Fruit fly (Drosophila melanogaster): ENCODE results near the gene CG44837.

DNA sequence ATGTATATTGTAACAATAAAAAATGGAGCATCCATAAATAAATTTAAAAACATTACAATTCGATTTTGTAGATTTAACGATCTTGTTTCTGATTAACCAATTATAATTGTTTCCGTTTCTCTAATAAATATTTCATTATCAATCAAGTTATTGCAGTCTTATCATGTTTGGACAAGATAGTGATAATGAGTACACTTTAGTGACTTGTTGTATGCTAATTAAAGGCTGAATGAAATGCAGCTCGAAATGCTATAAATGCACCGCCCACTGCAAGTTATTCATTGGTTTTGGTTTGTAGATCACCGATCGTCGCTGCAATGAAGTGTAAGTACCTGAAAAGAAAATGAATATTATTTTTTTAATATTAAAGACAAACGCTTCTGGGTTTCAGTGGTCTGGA is 35.9 kb upstream of the CG44837 start, which contains the start of gene CG14125:
- TF ChIP-seq CG8478 (optimal IDR thresholded peaks at IDR 0.05): no peak
- TF ChIP-seq pan (optimal IDR thresholded peaks at IDR 0.05): no peak
- TF ChIP-seq Dll (optimal IDR thresholded peaks at IDR 0.05): no peak
- no peak for TF ChIP-seq psq (optimal IDR thresholded peaks at IDR 0.05)
- no peak for TF ChIP-seq usp (GFP tag; optimal IDR thresholded peaks at IDR 0.05)
- no peak for TF ChIP-seq EcR (GFP tag; optimal IDR thresholded peaks at IDR 0.05)
